Fruit fly (Drosophila melanogaster): ENCODE measurements around the gene CG7017.
A peak's percentile ranks its signal among the peaks of the same experiment; 100 is the strongest.

CG7017 gene

dm6 chr3L:20197213-20197612 is 14.7 kb downstream of the CG7017 start:
- TF ChIP-seq CG10274 (GFP tag; optimal IDR thresholded peaks at IDR 0.05) (peak; percentile 29), CG17385 (GFP tag; optimal IDR thresholded peaks at IDR 0.05) (peak; percentile 38), chif (GFP tag; optimal IDR thresholded peaks at IDR 0.05) (no peak), Meics (GFP tag; optimal IDR thresholded peaks at IDR 0.05) (peak; percentile 92), D19B (GFP tag; optimal IDR thresholded peaks at IDR 0.05) (peak; percentile 75), zfh1 (GFP tag; IDR thresholded peaks at IDR 0.05) (no peak), E2f1 (GFP tag; IDR thresholded peaks at IDR 0.05) (no peak), sob (GFP tag; IDR thresholded peaks at IDR 0.05) (no peak), Pdp1 (GFP tag; optimal IDR thresholded peaks at IDR 0.05) (no peak)

dm6 chr3L:20196321-20196720 is 15.6 kb downstream of the CG7017 start:
- TF ChIP-seq nmo (GFP tag; optimal IDR thresholded peaks at IDR 0.05) (no peak), vnd (GFP tag; IDR thresholded peaks at IDR 0.05; ENCODE audit: partially characterized antibody) (no peak), B-H2 (GFP tag; optimal IDR thresholded peaks at IDR 0.05) (no peak), Adf1 (GFP tag; IDR thresholded peaks at IDR 0.05) (no peak), grn (GFP tag; optimal IDR thresholded peaks at IDR 0.05) (peak; percentile 80), Pdp1 (GFP tag; optimal IDR thresholded peaks at IDR 0.05) (peak in 1 of 2 experiments; percentile 54), exex (tag; optimal IDR thresholded peaks at IDR 0.05) (no peak), Spps (tag; optimal IDR thresholded peaks at IDR 0.05) (no peak), CG32772 (GFP tag; IDR thresholded peaks at IDR 0.05) (no peak), mirr (GFP tag; optimal IDR thresholded peaks at IDR 0.05) (peak; percentile 20), MTF-1 (GFP tag; optimal IDR thresholded peaks at IDR 0.05; ENCODE audit: borderline replicate concordance) (no peak), CkIIα-i1 (GFP tag; IDR thresholded peaks at IDR 0.05) (no peak), cwo (GFP tag; optimal IDR thresholded peaks at IDR 0.05) (peak; percentile 85), fd64A (GFP tag; optimal IDR thresholded peaks at IDR 0.05) (no peak), CG7745 (tag; optimal IDR thresholded peaks at IDR 0.05) (no peak)

- TF ChIP-seq CG9437 (GFP tag; optimal IDR thresholded peaks at IDR 0.05): peak; percentile 18
- peak; percentile 1 for TF ChIP-seq CG4854 (GFP tag; optimal IDR thresholded peaks at IDR 0.05)
- peak; percentile 56 for TF ChIP-seq CG13424 (tag; optimal IDR thresholded peaks at IDR 0.05)
- no peak for TF ChIP-seq CG13894 (tag; optimal IDR thresholded peaks at IDR 0.05)
- TF ChIP-seq al (GFP tag; IDR thresholded peaks at IDR 0.05): 0 out of 2 replicates have a peak, but pooled peaks have one; percentile 15
- no peak for TF ChIP-seq inv (GFP tag; IDR thresholded peaks at IDR 0.05; ENCODE audit: partially characterized antibody)
- TF ChIP-seq sd (tag; optimal IDR thresholded peaks at IDR 0.05): peak; percentile 11
- TF ChIP-seq HLH3B (GFP tag; IDR thresholded peaks at IDR 0.05): peak; percentile 69; the same call in 1 of the 2 replicates
- peak; percentile 67 for TF ChIP-seq CG17829 (tag; optimal IDR thresholded peaks at IDR 0.05)
- peak; percentile 61 for TF ChIP-seq pum (GFP tag; optimal IDR thresholded peaks at IDR 0.05)
- no peak for TF ChIP-seq CG9215 (GFP tag; IDR thresholded peaks at IDR 0.05)
- 0 out of 3 replicates have a peak, but pooled peaks have one; percentile 50 for TF ChIP-seq CG11456 (GFP tag; IDR thresholded peaks at IDR 0.05)
- TF ChIP-seq CG14050 (GFP tag; IDR thresholded peaks at IDR 0.05): peak; percentile 46; the same call in 1 of the 3 replicates
- TF ChIP-seq CG9797 (GFP tag; optimal IDR thresholded peaks at IDR 0.05): no peak
- TF ChIP-seq CG10267 (tag; optimal IDR thresholded peaks at IDR 0.05): peak; percentile 28
- TF ChIP-seq chm (GFP tag; IDR thresholded peaks at IDR 0.05): peak; percentile 67; the same call in 1 of the 2 replicates
- no peak for TF ChIP-seq fd3F (GFP tag; optimal IDR thresholded peaks at IDR 0.05)
- no peak for TF ChIP-seq insv (GFP tag; optimal IDR thresholded peaks at IDR 0.05)
- peak; percentile 39 for TF ChIP-seq tin (GFP tag; optimal IDR thresholded peaks at IDR 0.05)
- TF ChIP-seq CG14860 (GFP tag; IDR thresholded peaks at IDR 0.05; ENCODE audit: partially characterized antibody): no peak
- TF ChIP-seq repo (GFP tag; optimal IDR thresholded peaks at IDR 0.05): no peak
- TF ChIP-seq peb (GFP tag; IDR thresholded peaks at IDR 0.05): peak; percentile 49; the same call in 1 of the 2 replicates
- TF ChIP-seq grn (GFP tag; optimal IDR thresholded peaks at IDR 0.05): no peak
- TF ChIP-seq B-H2 (GFP tag; optimal IDR thresholded peaks at IDR 0.05): no peak
- no peak for TF ChIP-seq sr (GFP tag; IDR thresholded peaks at IDR 0.05)
- peak; percentile 72 for TF ChIP-seq phol (tag; optimal IDR thresholded peaks at IDR 0.05)
- TF ChIP-seq gcm (GFP tag; optimal IDR thresholded peaks at IDR 0.05): peak; percentile 30
These were observed 16.0 kb downstream of the CG7017 start for dm6 chr3L:20195875-20196274.

All from whole organism, embryonic.